Worm (Caenorhabditis elegans): Measurements from ENCODE around the gene C53D6.4.

C53D6.4 gene

ce11 chrIV:9051510-9052175, 30.9 kb upstream of the C53D6.4 start:
- TF ChIP-seq rnt-1 (tag; optimal IDR thresholded peaks at IDR 0.05): no peak

ce11 chrIV:9051036-9051435, 30.3 kb upstream of the C53D6.4 start:
- no peak for TF ChIP-seq unc-86 (tag; optimal IDR thresholded peaks at IDR 0.05)
- TF ChIP-seq nhr-232 (tag; optimal IDR thresholded peaks at IDR 0.05): no peak
- no peak for TF ChIP-seq ceh-24 (tag; optimal IDR thresholded peaks at IDR 0.05)
- TF ChIP-seq pag-3 (tag; optimal IDR thresholded peaks at IDR 0.05; ENCODE audit: borderline replicate concordance): no peak
- no peak for TF ChIP-seq ztf-16 (tag; optimal IDR thresholded peaks at IDR 0.05)
- TF ChIP-seq hlh-30 (tag; optimal IDR thresholded peaks at IDR 0.05; ENCODE audit: insufficient read depth): no peak
- no peak for TF ChIP-seq unc-3 (GFP tag; conservative IDR thresholded peaks at IDR 0.05)
- TF ChIP-seq unc-3 (tag; optimal IDR thresholded peaks at IDR 0.05): no peak
- TF ChIP-seq ceh-31 (tag; optimal IDR thresholded peaks at IDR 0.05): no peak
- TF ChIP-seq ceh-18 (tag; optimal IDR thresholded peaks at IDR 0.05): no peak
- no peak for TF ChIP-seq sox-4 (tag; optimal IDR thresholded peaks at IDR 0.05)
- TF ChIP-seq ceh-45 (GFP tag; IDR thresholded peaks at IDR 0.05): no peak
- no peak for TF ChIP-seq rnt-1 (tag; optimal IDR thresholded peaks at IDR 0.05)

- TF ChIP-seq mec-3 (tag; optimal IDR thresholded peaks at IDR 0.05; ENCODE audit: borderline replicate concordance) (peak; percentile 16), fkh-6 (tag; optimal IDR thresholded peaks at IDR 0.05) (peak; percentile 26), sdc-2 (tag; optimal IDR thresholded peaks at IDR 0.05) (peak; percentile 22), elt-4 (tag; optimal IDR thresholded peaks at IDR 0.05) (peak; percentile 88), tbx-2 (tag; optimal IDR thresholded peaks at IDR 0.05) (peak; percentile 37), hlh-8 (tag; optimal IDR thresholded peaks at IDR 0.05) (peak; percentile 30), madf-2 (tag; optimal IDR thresholded peaks at IDR 0.05) (peak; percentile 57), ceh-34 (tag; optimal IDR thresholded peaks at IDR 0.05) (peak; percentile 5), F13H6.1 (tag; optimal IDR thresholded peaks at IDR 0.05) (peak; percentile 52), hlh-6 (tag; optimal IDR thresholded peaks at IDR 0.05) (peak; percentile 2)
Observed at ce11 chrIV:9048096-9048495, 27.4 kb upstream of the C53D6.4 start.

- no peak for TF ChIP-seq pqm-1 (tag; optimal IDR thresholded peaks at IDR 0.05)
- TF ChIP-seq pat-9 (tag; optimal IDR thresholded peaks at IDR 0.05): no peak
- TF ChIP-seq nhr-232 (tag; optimal IDR thresholded peaks at IDR 0.05): no peak
- TF ChIP-seq ets-4 (tag; optimal IDR thresholded peaks at IDR 0.05): no peak
- TF ChIP-seq ceh-45 (GFP tag; IDR thresholded peaks at IDR 0.05): no peak
- no peak for TF ChIP-seq pag-3 (tag; optimal IDR thresholded peaks at IDR 0.05; ENCODE audit: borderline replicate concordance)
- no peak for TF ChIP-seq nhr-11 (tag; optimal IDR thresholded peaks at IDR 0.05)
- TF ChIP-seq unc-55 (GFP tag; optimal IDR thresholded peaks at IDR 0.05): no peak
- TF ChIP-seq lin-11 (tag; optimal IDR thresholded peaks at IDR 0.05): no peak
- TF ChIP-seq npax-4 (tag; optimal IDR thresholded peaks at IDR 0.05): no peak
- no peak for TF ChIP-seq C38D4.7 (GFP tag; optimal IDR thresholded peaks at IDR 0.05)
- no peak for TF ChIP-seq pax-1 (tag; optimal IDR thresholded peaks at IDR 0.05)
- TF ChIP-seq nfya-1 (tag; optimal IDR thresholded peaks at IDR 0.05): no peak
Observed at ce11 chrIV:9045252-9045651, 24.5 kb upstream of the C53D6.4 start, which contains the start of gene Y73F4A.1. Gene Y73F4A.1 (minus strand): TSS chrIV:9045352.

ce11 chrIV:9043224-9043623, 22.5 kb upstream of the C53D6.4 start, which contains the start of gene Y73F4A.2:
Gene Y73F4A.2 (minus strand): TSS chrIV:9043347.
- no peak for TF ChIP-seq ceh-48 (tag; optimal IDR thresholded peaks at IDR 0.05)
- TF ChIP-seq K09A11.1 (tag; optimal IDR thresholded peaks at IDR 0.05; ENCODE audit: insufficient read depth): no peak
- no peak for TF ChIP-seq ceh-24 (tag; optimal IDR thresholded peaks at IDR 0.05)
- TF ChIP-seq unc-55 (GFP tag; optimal IDR thresholded peaks at IDR 0.05): no peak
- TF ChIP-seq ceh-45 (GFP tag; IDR thresholded peaks at IDR 0.05): no peak
- no peak for TF ChIP-seq ceh-34 (tag; optimal IDR thresholded peaks at IDR 0.05)
- no peak for TF ChIP-seq C08G9.2 (tag; optimal IDR thresholded peaks at IDR 0.05)
- no peak for TF ChIP-seq hlh-8 (tag; optimal IDR thresholded peaks at IDR 0.05)
- TF ChIP-seq pha-4 (tag; optimal IDR thresholded peaks at IDR 0.05): no peak
- no peak for TF ChIP-seq elt-2 (tag; optimal IDR thresholded peaks at IDR 0.05)
- TF ChIP-seq ceh-22 (tag; optimal IDR thresholded peaks at IDR 0.05): no peak
- no peak for TF ChIP-seq hlh-15 (tag; optimal IDR thresholded peaks at IDR 0.05)
- TF ChIP-seq Y22D7AL.16 (tag; optimal IDR thresholded peaks at IDR 0.05): no peak
- no peak for TF ChIP-seq syd-9 (tag; optimal IDR thresholded peaks at IDR 0.05)
- no peak for TF ChIP-seq ceh-14 (tag; optimal IDR thresholded peaks at IDR 0.05)
- TF ChIP-seq unc-42 (tag; optimal IDR thresholded peaks at IDR 0.05): no peak
- TF ChIP-seq pros-1 (tag; optimal IDR thresholded peaks at IDR 0.05): no peak
- no peak for TF ChIP-seq unc-86 (tag; optimal IDR thresholded peaks at IDR 0.05)
- no peak for TF ChIP-seq hlh-6 (tag; optimal IDR thresholded peaks at IDR 0.05)

Measured in whole organism, late embryonic.